Fruit fly (Drosophila melanogaster): ENCODE results near the gene CG33181.

The CG33181 gene

dm6 chrX:8534321-8534661 is 45.1 kb downstream of the CG33181 start:
- TF ChIP-seq CG8301 (tag; optimal IDR thresholded peaks at IDR 0.05) (no peak), CG32121 (GFP tag; IDR thresholded peaks at IDR 0.05) (no peak), CG13204 (GFP tag; optimal IDR thresholded peaks at IDR 0.05) (no peak)

DNA sequence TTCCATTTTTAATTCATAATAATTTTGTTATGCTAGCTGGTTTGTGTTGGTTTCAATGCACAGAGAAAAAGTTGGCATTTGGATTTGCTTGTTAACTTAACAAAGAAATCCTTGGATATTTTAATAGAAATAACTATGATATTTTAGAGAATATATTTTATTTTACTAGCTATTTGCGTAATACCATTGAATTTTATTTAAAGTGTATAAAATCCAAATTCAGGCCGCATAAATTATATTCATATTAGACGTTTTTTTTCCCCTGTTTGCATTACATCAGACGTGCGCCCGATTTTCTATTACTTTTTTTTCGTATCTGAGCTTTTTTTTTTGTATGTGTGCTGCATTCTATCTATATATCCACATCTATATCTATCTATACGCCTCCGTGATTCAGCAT is 45.6 kb downstream of the CG33181 start:
- TF ChIP-seq CG12605 (GFP tag; IDR thresholded peaks at IDR 0.05) (peak; percentile 9; the same call in 1 of the 2 replicates), CG34367 (tag; optimal IDR thresholded peaks at IDR 0.05) (no peak), CG32121 (GFP tag; IDR thresholded peaks at IDR 0.05) (peak; percentile 61; the same call in 1 of the 2 replicates), EcR (GFP tag; optimal IDR thresholded peaks at IDR 0.05) (no peak), CG15710 (tag; optimal IDR thresholded peaks at IDR 0.05) (no peak), Ets98B (GFP tag; IDR thresholded peaks at IDR 0.05) (peak; percentile 42; the same call in 1 of the 2 replicates)

DNA sequence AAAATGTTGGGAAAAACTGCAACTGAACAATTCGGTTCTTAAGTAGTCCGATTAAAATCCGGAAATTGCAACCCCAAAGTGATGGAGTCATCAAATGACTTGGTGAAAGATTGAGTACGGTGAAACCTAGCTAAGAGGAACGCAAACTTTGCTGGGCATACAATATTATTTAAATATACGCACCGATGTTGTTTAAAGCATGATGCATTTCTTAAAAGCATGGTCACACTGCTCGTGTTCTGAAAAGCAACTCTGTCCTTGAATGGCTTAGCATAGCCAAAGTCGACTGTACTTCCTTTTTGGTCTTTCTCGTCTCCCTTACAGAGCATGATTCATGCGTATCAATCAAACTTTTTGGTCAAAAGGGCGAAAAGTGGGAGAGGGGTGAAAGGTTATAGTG is 47.5 kb downstream of the CG33181 start:
- TF ChIP-seq rn (GFP tag; IDR thresholded peaks at IDR 0.05): no peak
- no peak for TF ChIP-seq CG14655 (GFP tag; optimal IDR thresholded peaks at IDR 0.05)
- TF ChIP-seq fd96Ca (GFP tag; IDR thresholded peaks at IDR 0.05): no peak
- no peak for TF ChIP-seq CG15710 (tag; optimal IDR thresholded peaks at IDR 0.05)
- TF ChIP-seq CG32121 (GFP tag; IDR thresholded peaks at IDR 0.05): no peak
- TF ChIP-seq CG10348 (GFP tag; IDR thresholded peaks at IDR 0.05): no peak
- no peak for TF ChIP-seq CG4496 (GFP tag; IDR thresholded peaks at IDR 0.05)
- TF ChIP-seq CG8159 (tag; optimal IDR thresholded peaks at IDR 0.05): no peak
- no peak for TF ChIP-seq CG17806 (tag; optimal IDR thresholded peaks at IDR 0.05)
- TF ChIP-seq Pif1B (GFP tag; optimal IDR thresholded peaks at IDR 0.05): no peak

DNA sequence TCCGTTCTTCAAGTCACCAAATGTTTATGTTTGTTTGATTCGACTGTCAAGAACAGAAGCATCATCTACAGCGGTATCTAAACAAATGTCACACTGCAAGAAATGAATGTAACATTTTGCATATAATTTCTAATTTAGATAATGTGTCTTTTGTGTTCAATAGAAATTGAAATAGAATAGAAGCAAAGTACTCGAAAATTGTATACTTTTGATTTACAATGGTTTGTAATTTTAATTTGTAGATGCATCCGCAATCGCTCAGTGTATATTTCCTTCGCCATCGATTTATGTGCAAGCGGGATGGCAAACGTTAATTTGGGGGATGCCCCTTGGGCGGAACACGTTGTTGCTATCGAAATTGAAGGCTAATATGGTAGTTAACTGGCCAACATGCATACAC is 49.0 kb downstream of the CG33181 start:
- TF ChIP-seq Pif1A (GFP tag; optimal IDR thresholded peaks at IDR 0.05) (no peak), CG17806 (tag; optimal IDR thresholded peaks at IDR 0.05) (no peak), Pif1B (GFP tag; optimal IDR thresholded peaks at IDR 0.05) (no peak), fd96Ca (GFP tag; IDR thresholded peaks at IDR 0.05) (no peak), gl (tag; optimal IDR thresholded peaks at IDR 0.05) (no peak), CG4496 (GFP tag; IDR thresholded peaks at IDR 0.05) (peak; percentile 50; the same call in 1 of the 3 replicates), Snoo (tag; optimal IDR thresholded peaks at IDR 0.05) (peak; percentile 7), D1 (tag; optimal IDR thresholded peaks at IDR 0.05) (no peak), CG9948 (tag; optimal IDR thresholded peaks at IDR 0.05) (no peak), CG13204 (GFP tag; optimal IDR thresholded peaks at IDR 0.05) (no peak), CG14655 (GFP tag; optimal IDR thresholded peaks at IDR 0.05) (peak; percentile 4), CG15710 (tag; optimal IDR thresholded peaks at IDR 0.05) (no peak), rn (GFP tag; IDR thresholded peaks at IDR 0.05) (no peak), Ets98B (GFP tag; IDR thresholded peaks at IDR 0.05) (no peak), CG34367 (tag; optimal IDR thresholded peaks at IDR 0.05) (no peak), EcR (GFP tag; optimal IDR thresholded peaks at IDR 0.05) (no peak), CG32121 (GFP tag; IDR thresholded peaks at IDR 0.05) (peak; percentile 24; the same call in 1 of the 2 replicates), CG10348 (GFP tag; IDR thresholded peaks at IDR 0.05) (no peak), CG8301 (tag; optimal IDR thresholded peaks at IDR 0.05) (peak; percentile 12), CG12605 (GFP tag; IDR thresholded peaks at IDR 0.05) (no peak), CG8159 (tag; optimal IDR thresholded peaks at IDR 0.05) (peak; percentile 26)

- TF ChIP-seq CG12605 (GFP tag; IDR thresholded peaks at IDR 0.05): no peak
- TF ChIP-seq CG8301 (tag; optimal IDR thresholded peaks at IDR 0.05): peak; percentile 21
- no peak for TF ChIP-seq Snoo (tag; optimal IDR thresholded peaks at IDR 0.05)
- TF ChIP-seq D1 (tag; optimal IDR thresholded peaks at IDR 0.05): no peak
- TF ChIP-seq CG17806 (tag; optimal IDR thresholded peaks at IDR 0.05): peak; percentile 31
- TF ChIP-seq CG9948 (tag; optimal IDR thresholded peaks at IDR 0.05): peak; percentile 40
- TF ChIP-seq rn (GFP tag; IDR thresholded peaks at IDR 0.05): no peak
- TF ChIP-seq CG34367 (tag; optimal IDR thresholded peaks at IDR 0.05): peak; percentile 11
- TF ChIP-seq gl (tag; optimal IDR thresholded peaks at IDR 0.05): no peak
- peak; percentile 51 for TF ChIP-seq CG15710 (tag; optimal IDR thresholded peaks at IDR 0.05)
- no peak for TF ChIP-seq CG10348 (GFP tag; IDR thresholded peaks at IDR 0.05)
- TF ChIP-seq EcR (GFP tag; optimal IDR thresholded peaks at IDR 0.05): no peak
- TF ChIP-seq Pif1B (GFP tag; optimal IDR thresholded peaks at IDR 0.05): no peak
- peak; percentile 57 for TF ChIP-seq CG32121 (GFP tag; IDR thresholded peaks at IDR 0.05)
- TF ChIP-seq Ets98B (GFP tag; IDR thresholded peaks at IDR 0.05): peak; percentile 60
- peak; percentile 50; the same call in 1 of the 3 replicates for TF ChIP-seq CG4496 (GFP tag; IDR thresholded peaks at IDR 0.05)
- TF ChIP-seq CG8159 (tag; optimal IDR thresholded peaks at IDR 0.05): peak; percentile 51
- TF ChIP-seq CG14655 (GFP tag; optimal IDR thresholded peaks at IDR 0.05): peak; percentile 40
- TF ChIP-seq CG13204 (GFP tag; optimal IDR thresholded peaks at IDR 0.05): no peak
- TF ChIP-seq fd96Ca (GFP tag; IDR thresholded peaks at IDR 0.05): no peak
- no peak for TF ChIP-seq Pif1A (GFP tag; optimal IDR thresholded peaks at IDR 0.05)
Observed at dm6 chrX:8538993-8539392, 49.8 kb downstream of the CG33181 start.

DNA sequence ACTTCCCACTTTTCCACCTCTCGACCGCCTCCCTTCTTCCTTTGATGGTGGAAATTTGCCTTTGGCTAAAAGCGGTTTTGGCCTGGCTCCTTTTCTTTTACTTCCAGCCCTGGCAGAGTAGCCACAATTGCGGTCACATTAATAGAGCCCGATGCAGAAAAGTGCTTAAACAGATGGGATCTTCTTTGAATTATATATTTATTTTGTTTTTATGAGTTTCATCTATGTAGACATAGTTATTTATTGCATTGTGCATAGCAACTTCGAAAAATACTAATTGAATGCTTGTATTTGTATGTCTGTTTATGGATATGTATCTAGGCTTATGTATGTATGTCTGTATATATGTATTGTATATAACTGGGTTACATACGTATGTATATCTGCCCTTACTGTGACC is 52.8 kb downstream of the CG33181 start:
- TF ChIP-seq CG34367 (tag; optimal IDR thresholded peaks at IDR 0.05) (peak; percentile 48), fd96Ca (GFP tag; IDR thresholded peaks at IDR 0.05) (peak; percentile 56; the same call in 1 of the 3 replicates), gl (tag; optimal IDR thresholded peaks at IDR 0.05) (no peak), Pif1B (GFP tag; optimal IDR thresholded peaks at IDR 0.05) (peak; percentile 9), Pif1A (GFP tag; optimal IDR thresholded peaks at IDR 0.05) (peak; percentile 37), CG4496 (GFP tag; IDR thresholded peaks at IDR 0.05) (peak; percentile 49; the same call in 2 of the 3 replicates), CG14655 (GFP tag; optimal IDR thresholded peaks at IDR 0.05) (peak; percentile 47), rn (GFP tag; IDR thresholded peaks at IDR 0.05) (no peak), Snoo (tag; optimal IDR thresholded peaks at IDR 0.05) (peak; percentile 18), CG8159 (tag; optimal IDR thresholded peaks at IDR 0.05) (peak; percentile 67), CG17806 (tag; optimal IDR thresholded peaks at IDR 0.05) (peak; percentile 49), CG12605 (GFP tag; IDR thresholded peaks at IDR 0.05) (no peak), CG13204 (GFP tag; optimal IDR thresholded peaks at IDR 0.05) (no peak), CG10348 (GFP tag; IDR thresholded peaks at IDR 0.05) (no peak), Ets98B (GFP tag; IDR thresholded peaks at IDR 0.05) (0 out of 2 replicates have a peak, but pooled peaks have one; percentile 22), EcR (GFP tag; optimal IDR thresholded peaks at IDR 0.05) (no peak), CG32121 (GFP tag; IDR thresholded peaks at IDR 0.05) (no peak), CG9948 (tag; optimal IDR thresholded peaks at IDR 0.05) (peak; percentile 45), CG8301 (tag; optimal IDR thresholded peaks at IDR 0.05) (peak; percentile 26), CG15710 (tag; optimal IDR thresholded peaks at IDR 0.05) (peak; percentile 60), D1 (tag; optimal IDR thresholded peaks at IDR 0.05) (no peak)
